Worm (Caenorhabditis elegans) whole organism, L4 larva: ENCODE results near the gene nlp-31.

Experiments
- F10B5.3 ChIP-seq: sonication (generic microtip); optimal IDR thresholded peaks from 2 replicates; lab custom pipeline; 2016; ENCODE audit warnings: mild to moderate bottlenecking, missing genetic modification characterization, missing compliant biosample characterization
- F37D6.2 ChIP-seq: sonication (generic microtip); optimal IDR thresholded peaks from 2 replicates; lab custom pipeline; 2016; ENCODE audit warnings: mild to moderate bottlenecking, missing genetic modification characterization, missing compliant biosample characterization
- aha-1 ChIP-seq: fragments of 150-350 bp; peaks from one replicate; lab custom pipeline; 2014; ENCODE audit warnings: missing biosample characterization, missing genetic modification characterization
- cey-2 ChIP-seq: sonication (generic microtip); optimal IDR thresholded peaks from 3 replicates; lab custom pipeline; 2017; ENCODE audit warnings: missing genetic modification characterization, mild to moderate bottlenecking, missing compliant biosample characterization, antibody characterized with exemption, borderline replicate concordance; ENCODE audit not compliant: insufficient read depth
- ctbp-1 ChIP-seq: fragments of 200-800 bp; sonication (Bioruptor generic); IDR thresholded peaks from 2 replicates; pipeline ENCODE4 v1.3.6; 2022; ENCODE audit warnings: missing genetic modification reagents, missing genetic modification characterization, missing compliant biosample characterization
- daf-19 ChIP-seq: fragments of 200-800 bp; sonication (Bioruptor generic); conservative IDR thresholded peaks from 2 replicates; pipeline ENCODE4 v1.3.6; 2022; ENCODE audit warnings: missing genetic modification characterization, missing compliant biosample characterization
- duxl-1 ChIP-seq: sonication (generic microtip); optimal IDR thresholded peaks from 2 replicates; lab custom pipeline; 2016; ENCODE audit warnings: mild to moderate bottlenecking, missing genetic modification characterization, moderate library complexity, missing compliant biosample characterization; ENCODE audit not compliant: poor library complexity
- gei-8 ChIP-seq: fragments of 200-800 bp; sonication (Bioruptor generic); optimal IDR thresholded peaks from 2 replicates; lab custom pipeline; 2018; ENCODE audit warnings: mild to moderate bottlenecking, missing genetic modification characterization, missing compliant biosample characterization
- hlh-30 ChIP-seq: sonication (generic microtip); optimal IDR thresholded peaks from 2 replicates; lab custom pipeline; 2017; ENCODE audit warnings: antibody characterized with exemption, mild to moderate bottlenecking, missing genetic modification characterization, missing compliant biosample characterization; ENCODE audit not compliant: insufficient read depth
- mes-2 ChIP-seq: sonication (generic microtip); optimal IDR thresholded peaks from 2 replicates; lab custom pipeline; 2016; ENCODE audit warnings: missing genotype, mild to moderate bottlenecking, missing genetic modification characterization, missing compliant biosample characterization; ENCODE audit not compliant: poor library complexity, severe bottlenecking
- nhr-11 ChIP-seq: fragments of 150-350 bp; optimal IDR thresholded peaks from 2 replicates; lab custom pipeline; 2014; ENCODE audit warnings: missing biosample characterization, missing genetic modification characterization
- nhr-28 ChIP-seq: fragments of 150-350 bp; optimal IDR thresholded peaks from 2 replicates; lab custom pipeline; 2014; ENCODE audit warnings: missing biosample characterization, missing genetic modification characterization

nlp-31 gene

DNA sequence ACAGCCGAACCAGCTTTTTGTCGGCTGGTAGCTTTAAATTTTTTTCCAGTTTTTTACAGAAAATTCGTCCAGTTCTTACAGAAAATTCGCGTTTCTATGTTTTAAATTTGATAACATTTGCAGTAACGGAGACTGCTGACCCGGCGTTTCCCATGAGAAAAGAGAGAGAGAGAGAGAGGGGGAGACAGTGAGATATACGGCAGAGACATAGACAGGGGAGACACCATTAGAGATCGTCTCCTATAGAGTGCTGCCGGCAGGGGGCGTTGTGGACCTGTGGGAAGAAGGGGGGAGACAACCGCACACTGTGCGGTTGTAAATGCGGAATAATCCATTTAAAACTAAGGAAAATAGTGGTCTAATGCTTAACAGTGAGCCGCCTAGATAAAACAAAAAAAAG, 49.8 kb downstream of the nlp-31 start:
- TF ChIP-seq nhr-11 (tag; lab: Kevin White, UChicago) (no peak), duxl-1 (tag; lab: Kevin White, UChicago) (peak; percentile 54), F37D6.2 (tag; lab: Kevin White, UChicago) (no peak), F10B5.3 (tag; lab: Kevin White, UChicago) (no peak), gei-8 (GFP tag; lab: Kevin White, UChicago) (no peak), aha-1 (peak; percentile 31), cey-2 (no peak), daf-19 (GFP tag; lab: Robert Waterston, UW) (no peak), nhr-28 (tag; lab: Kevin White, UChicago) (peak; percentile 1), ctbp-1 (no peak), hlh-30 (tag; lab: Kevin White, UChicago) (peak; percentile 31), mes-2 (tag; lab: Kevin White, UChicago) (peak; percentile 31)
